Worm (Caenorhabditis elegans) whole organism, L4 larva: Measurements from ENCODE around the gene emb-8.

Experiments used
- F26F4.8 ChIP-seq: fragments of 200-800 bp; sonication (Bioruptor generic); conservative IDR thresholded peaks from 2 replicates; pipeline ENCODE4 v1.3.6; 2022; ENCODE audit warnings: missing genetic modification characterization, missing compliant biosample characterization
- R02D3.7 ChIP-seq: fragments of 150-350 bp; sonication (generic microtip); optimal IDR thresholded peaks from 3 replicates; lab custom pipeline; 2014; ENCODE audit warnings: missing biosample characterization, missing genetic modification characterization
- T20F7.1 ChIP-seq: fragments of 200-800 bp; sonication (Bioruptor generic); optimal IDR thresholded peaks from 2 replicates; lab custom pipeline; 2018; ENCODE audit warnings: mild to moderate bottlenecking, missing genetic modification characterization, missing compliant biosample characterization
- Y5F2A.4 ChIP-seq: fragments of 200-800 bp; sonication (Bioruptor generic); optimal IDR thresholded peaks from 2 replicates; lab custom pipeline; 2018; ENCODE audit warnings: mild to moderate bottlenecking, missing genetic modification characterization, missing compliant biosample characterization
- ZK337.2 ChIP-seq: fragments of 200-800 bp; sonication (Bioruptor generic); IDR thresholded peaks from 2 replicates; pipeline ENCODE4 v1.3.6; 2022; ENCODE audit warnings: missing genetic modification reagents, missing genetic modification characterization, missing compliant biosample characterization
- aly-2 ChIP-seq: sonication (generic microtip); optimal IDR thresholded peaks from 2 replicates; lab custom pipeline; 2018; ENCODE audit warnings: missing biosample characterization, missing genetic modification characterization
- attf-4 ChIP-seq: sonication (generic microtip); optimal IDR thresholded peaks from 3 replicates; lab custom pipeline; 2017; ENCODE audit warnings: missing biosample characterization, missing genetic modification characterization
- ceh-20 ChIP-seq: fragments of 200-800 bp; sonication (Bioruptor generic); IDR thresholded peaks from 2 replicates; pipeline ENCODE4 v1.3.6; 2022; ENCODE audit warnings: missing genetic modification reagents, missing genetic modification characterization, missing compliant biosample characterization
- ctbp-1 ChIP-seq: fragments of 200-800 bp; sonication (Bioruptor generic); IDR thresholded peaks from 2 replicates; pipeline ENCODE4 v1.3.6; 2022; ENCODE audit warnings: missing genetic modification reagents, missing genetic modification characterization, missing compliant biosample characterization
- daf-16 ChIP-seq, 3 experiments: sonication (generic microtip); optimal IDR thresholded peaks; 2 replicates each; lab custom pipeline; 2016 to 2017; ENCODE audit warnings: missing genetic modification characterization in 3 of 3, missing genetic modification reagents in 3 of 3, mild to moderate bottlenecking in 2 of 3, missing compliant biosample characterization in 2 of 3, missing biosample characterization in 1 of 3, moderate library complexity in 1 of 3
- daf-8 ChIP-seq: fragments of 200-800 bp; sonication (Bioruptor generic); IDR thresholded peaks from 2 replicates; pipeline ENCODE4 v1.3.6; 2022; ENCODE audit warnings: missing genetic modification characterization, missing compliant biosample characterization
- dmd-6 ChIP-seq: fragments of 200-800 bp; sonication (Bioruptor generic); IDR thresholded peaks from 2 replicates; pipeline ENCODE4 v1.3.6; 2022; ENCODE audit warnings: missing genetic modification reagents, missing genetic modification characterization, missing compliant biosample characterization
- dmd-8 ChIP-seq: fragments of 200-800 bp; sonication (Bioruptor generic); IDR thresholded peaks from 2 replicates; pipeline ENCODE4 v1.3.6; 2022; ENCODE audit warnings: missing genetic modification characterization, missing compliant biosample characterization
- dpl-1 ChIP-seq: fragments of 150-350 bp; optimal IDR thresholded peaks from 2 replicates; lab custom pipeline; 2014; ENCODE audit warnings: missing biosample characterization, missing genetic modification reagents, missing genetic modification characterization
- duxl-1 ChIP-seq: sonication (generic microtip); optimal IDR thresholded peaks from 2 replicates; lab custom pipeline; 2016; ENCODE audit warnings: mild to moderate bottlenecking, missing genetic modification characterization, moderate library complexity, missing compliant biosample characterization; ENCODE audit not compliant: poor library complexity
- dve-1 ChIP-seq: sonication (generic microtip); optimal IDR thresholded peaks from 2 replicates; lab custom pipeline; 2017; ENCODE audit warnings: antibody characterized with exemption, mild to moderate bottlenecking, missing genetic modification characterization, missing compliant biosample characterization; ENCODE audit not compliant: insufficient read depth
- egl-27 ChIP-seq: sonication (generic microtip); optimal IDR thresholded peaks from 3 replicates; lab custom pipeline; 2017; ENCODE audit warnings: missing biosample characterization, missing genetic modification reagents, missing genetic modification characterization
- hif-1 ChIP-seq, 2 experiments: sonication (generic microtip); optimal IDR thresholded peaks; 2 replicates each; lab custom pipeline; 2016 to 2017; ENCODE audit warnings: missing compliant biosample characterization in 2 of 2, missing genetic modification characterization in 2 of 2, missing genetic modification reagents in 2 of 2, missing genotype in 2 of 2, mild to moderate bottlenecking in 1 of 2
- hlh-11 ChIP-seq: fragments of 200-800 bp; sonication (Bioruptor generic); optimal IDR thresholded peaks from 2 replicates; lab custom pipeline; 2018; ENCODE audit warnings: mild to moderate bottlenecking, missing genetic modification characterization, missing compliant biosample characterization
- lim-7 ChIP-seq: fragments of 200-800 bp; sonication (Bioruptor generic); IDR thresholded peaks from 2 replicates; pipeline ENCODE4 v1.3.6; 2022; ENCODE audit warnings: missing genetic modification characterization, missing compliant biosample characterization
- lsy-2 ChIP-seq, 2 experiments: fragments of 150-350 bp in 1 of 2; sonication (generic microtip) in 1 of 2; optimal IDR thresholded peaks; 2 replicates each; lab custom pipeline; 2014 to 2017; ENCODE audit warnings: missing biosample characterization in 2 of 2, missing genetic modification characterization in 2 of 2
- madf-9 ChIP-seq: fragments of 200-800 bp; sonication (Bioruptor generic); conservative IDR thresholded peaks from 2 replicates; pipeline ENCODE4 v1.3.6; 2022; ENCODE audit warnings: missing genetic modification reagents, missing genetic modification characterization, missing compliant biosample characterization
- mep-1 ChIP-seq: fragments of 150-350 bp; sonication (generic microtip); optimal IDR thresholded peaks from 3 replicates; lab custom pipeline; 2014; ENCODE audit warnings: missing biosample characterization, missing genetic modification characterization
- mes-2 ChIP-seq: sonication (generic microtip); optimal IDR thresholded peaks from 2 replicates; lab custom pipeline; 2016; ENCODE audit warnings: missing genotype, mild to moderate bottlenecking, missing genetic modification characterization, missing compliant biosample characterization; ENCODE audit not compliant: poor library complexity, severe bottlenecking
- mxl-2 ChIP-seq: fragments of 200-800 bp; sonication (Bioruptor generic); conservative IDR thresholded peaks from 2 replicates; pipeline ENCODE4 v1.3.6; 2022; ENCODE audit warnings: missing genetic modification reagents, missing genetic modification characterization, missing compliant biosample characterization
- nhr-10 ChIP-seq: fragments of 150-350 bp; optimal IDR thresholded peaks from 2 replicates; lab custom pipeline; 2014; ENCODE audit warnings: missing biosample characterization, missing genetic modification characterization
- nhr-102 ChIP-seq: sonication (generic microtip); optimal IDR thresholded peaks from 2 replicates; lab custom pipeline; 2016; ENCODE audit warnings: mild to moderate bottlenecking, missing genetic modification characterization, moderate library complexity, missing compliant biosample characterization
- nhr-28 ChIP-seq: fragments of 150-350 bp; optimal IDR thresholded peaks from 2 replicates; lab custom pipeline; 2014; ENCODE audit warnings: missing biosample characterization, missing genetic modification characterization
- nhr-48 ChIP-seq: sonication (generic microtip); optimal IDR thresholded peaks from 2 replicates; lab custom pipeline; 2016; ENCODE audit warnings: mild to moderate bottlenecking, missing genetic modification characterization, missing compliant biosample characterization
- nhr-76 ChIP-seq: fragments of 150-350 bp; optimal IDR thresholded peaks from 2 replicates; lab custom pipeline; 2014; ENCODE audit warnings: missing biosample characterization, missing genetic modification characterization
- nhr-77 ChIP-seq: fragments of 150-350 bp; optimal IDR thresholded peaks from 2 replicates; lab custom pipeline; 2014; ENCODE audit warnings: missing biosample characterization, missing genetic modification characterization
- pha-4 ChIP-seq, 2 experiments: fragments of 150-350 bp in 1 of 2; fragments of 200-800 bp in 1 of 2; sonication (Bioruptor generic) in 1 of 2; IDR thresholded peaks in 1 of 2; optimal IDR thresholded peaks in 1 of 2; 2 replicates each; pipeline versions ENCODE4 v1.3.6 to Lab custom; 2014 to 2022; ENCODE audit warnings: missing genetic modification characterization in 2 of 2, missing genetic modification reagents in 2 of 2, missing biosample characterization in 1 of 2, missing compliant biosample characterization in 1 of 2
- php-3 ChIP-seq: fragments of 200-800 bp; sonication (Bioruptor generic); IDR thresholded peaks from 2 replicates; pipeline ENCODE4 v1.3.6; 2022; ENCODE audit warnings: missing genetic modification reagents, missing genetic modification characterization, missing compliant biosample characterization
- pqm-1 ChIP-seq: sonication (generic microtip); optimal IDR thresholded peaks from 2 replicates; lab custom pipeline; 2017; ENCODE audit warnings: missing biosample characterization, missing genetic modification characterization
- snpc-4 ChIP-seq: fragments of 150-350 bp; optimal IDR thresholded peaks from 2 replicates; lab custom pipeline; 2014; ENCODE audit warnings: missing biosample characterization, missing genetic modification characterization
- spr-3 ChIP-seq: fragments of 200-800 bp; sonication (Bioruptor generic); optimal IDR thresholded peaks from 2 replicates; lab custom pipeline; 2018; ENCODE audit warnings: mild to moderate bottlenecking, missing genetic modification characterization, missing compliant biosample characterization
- unc-62 ChIP-seq, 3 experiments: fragments of 150-350 bp in 1 of 3; sonication (generic microtip); optimal IDR thresholded peaks in 2 of 3; peaks in 1 of 3; 1 replicate in 1 of 3; 2 replicates in 2 of 3; lab custom pipeline; 2014 to 2017; ENCODE audit warnings: missing biosample characterization in 3 of 3, missing genetic modification characterization in 3 of 3, missing genetic modification reagents in 3 of 3, missing genotype in 1 of 3
- zag-1 ChIP-seq: fragments of 150-350 bp; optimal IDR thresholded peaks from 2 replicates; lab custom pipeline; 2014; ENCODE audit warnings: missing biosample characterization, missing genetic modification characterization
- zfp-2 ChIP-seq: sonication (generic microtip); optimal IDR thresholded peaks from 2 replicates; lab custom pipeline; 2016; ENCODE audit warnings: mild to moderate bottlenecking, missing genetic modification characterization, missing compliant biosample characterization
- ztf-7 ChIP-seq: fragments of 150-350 bp; optimal IDR thresholded peaks from 2 replicates; lab custom pipeline; 2014; ENCODE audit warnings: missing biosample characterization, missing genetic modification characterization

The emb-8 gene

DNA sequence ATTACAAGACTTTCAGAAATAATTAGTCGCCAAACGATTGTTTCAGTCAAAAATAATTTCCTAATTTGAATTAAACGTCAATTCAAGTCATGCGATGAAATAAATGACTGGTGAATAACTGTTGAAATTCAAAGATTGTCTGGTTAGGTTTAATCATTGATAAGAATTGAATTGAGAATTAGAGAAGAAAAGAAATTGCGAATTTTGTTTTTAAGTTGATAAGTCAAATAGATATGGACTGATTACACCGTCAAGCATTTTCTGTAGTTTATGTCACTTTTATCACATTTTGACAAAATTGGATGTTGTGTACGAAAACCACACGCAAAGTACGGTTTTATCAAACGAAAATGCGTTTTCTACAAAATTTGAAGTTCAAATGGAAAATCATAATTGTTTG, 1.8 kb upstream of the emb-8 start (continued):
- TF ChIP-seq nhr-77 (tag; lab: Kevin White, UChicago) (peak; percentile 97), egl-27 (tag; lab: Kevin White, UChicago) (no peak), hif-1 (tag; optimal IDR thresholded peaks at IDR 0.05; lab: Kevin White, UChicago) (peak in 1 of 2 experiments; percentile 47), php-3 (GFP tag; lab: Robert Waterston, UW) (peak; percentile 59; the same call in 1 of the 2 replicates), dve-1 (tag; lab: Kevin White, UChicago) (peak; percentile 97), nhr-76 (no peak), madf-9 (GFP tag; lab: Robert Waterston, UW) (no peak), pha-4 (GFP tag; IDR thresholded peaks at IDR 0.05; lab: Robert Waterston, UW) (no peak; the same call in 1 of the 2 replicates), pha-4 (tag; optimal IDR thresholded peaks at IDR 0.05; lab: Kevin White, UChicago) (no peak), nhr-10 (tag; lab: Kevin White, UChicago) (no peak), ceh-20 (no peak), mep-1 (tag; lab: Kevin White, UChicago) (peak; percentile 73), ctbp-1 (GFP tag; lab: Robert Waterston, UW) (no peak), aly-2 (tag; lab: Kevin White, UChicago) (no peak), dpl-1 (GFP tag; lab: Kevin White, UChicago) (peak; percentile 22), daf-8 (no peak), F26F4.8 (no peak), nhr-102 (tag; lab: Kevin White, UChicago) (peak; percentile 79), ztf-7 (tag; lab: Kevin White, UChicago) (peak; percentile 41), zfp-2 (tag; lab: Kevin White, UChicago) (no peak), mxl-2 (GFP tag; lab: Robert Waterston, UW) (no peak), pqm-1 (tag; lab: Kevin White, UChicago) (peak; percentile 82), nhr-48 (peak; percentile 67), snpc-4 (tag; lab: Kevin White, UChicago) (no peak), ZK337.2 (no peak), daf-16 (GFP tag; optimal IDR thresholded peaks at IDR 0.05; lab: Kevin White, UChicago) (peak in 1 of 2 experiments; percentile 26), daf-16 (tag; optimal IDR thresholded peaks at IDR 0.05; lab: Kevin White, UChicago) (peak; percentile 94), nhr-28 (tag; lab: Kevin White, UChicago) (peak; percentile 99)

DNA sequence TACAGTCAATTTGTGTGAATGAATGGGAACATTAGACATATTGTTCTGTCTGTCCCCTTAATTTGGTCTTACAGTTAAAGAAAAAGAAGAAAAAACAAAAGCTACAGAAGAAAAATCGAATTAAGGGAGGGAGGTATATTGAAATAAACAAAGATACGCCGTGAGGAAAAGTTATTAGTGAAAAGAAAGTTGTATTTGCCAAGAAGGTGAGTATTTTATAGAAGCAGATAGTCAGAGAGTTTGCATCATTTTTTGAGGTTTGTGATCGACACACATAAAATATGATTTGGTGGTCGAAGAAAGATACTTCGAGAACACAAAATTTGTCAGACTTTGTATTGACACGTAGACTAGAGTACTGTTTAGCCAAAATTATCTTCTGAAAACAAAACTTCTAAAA, 872 bp upstream of the emb-8 start:
- no peak for TF ChIP-seq hlh-11 (tag; lab: Kevin White, UChicago)
- TF ChIP-seq mep-1 (tag; lab: Kevin White, UChicago), result peak; percentile 8
- no peak for TF ChIP-seq mes-2 (tag; lab: Kevin White, UChicago)
- TF ChIP-seq Y5F2A.4 (GFP tag; lab: Kevin White, UChicago), result no peak
- TF ChIP-seq daf-16 (GFP tag; optimal IDR thresholded peaks at IDR 0.05; lab: Kevin White, UChicago), result no peak
- TF ChIP-seq daf-16 (tag; optimal IDR thresholded peaks at IDR 0.05; lab: Kevin White, UChicago), result peak; percentile 13
- peak; percentile 19 for TF ChIP-seq T20F7.1
- TF ChIP-seq ztf-7 (tag; lab: Kevin White, UChicago), result peak; percentile 4
- 0 out of 2 replicates have a peak, but pooled peaks have one; percentile 34 for TF ChIP-seq lim-7
- TF ChIP-seq dmd-8 (GFP tag; lab: Robert Waterston, UW), result no peak
- peak; percentile 71 for TF ChIP-seq nhr-77 (tag; lab: Kevin White, UChicago)
- TF ChIP-seq R02D3.7 (tag; lab: Kevin White, UChicago), result no peak
- peak; percentile 75 for TF ChIP-seq pqm-1 (tag; lab: Kevin White, UChicago)
- TF ChIP-seq attf-4, result no peak
- TF ChIP-seq dve-1 (tag; lab: Kevin White, UChicago), result peak; percentile 60
- no peak for TF ChIP-seq spr-3
- TF ChIP-seq unc-62 (GFP tag; optimal IDR thresholded peaks at IDR 0.05 in 1 of 2; lab: Kevin White, UChicago), result peak in 1 of 2 experiments; percentile 38
- no peak for TF ChIP-seq unc-62 (tag; optimal IDR thresholded peaks at IDR 0.05; lab: Kevin White, UChicago)
- TF ChIP-seq dmd-6, result peak; percentile 34; the same call in 1 of the 2 replicates
- peak in 1 of 2 experiments; percentile 28 for TF ChIP-seq lsy-2 (tag; optimal IDR thresholded peaks at IDR 0.05; lab: Kevin White, UChicago)
- TF ChIP-seq hif-1 (tag; optimal IDR thresholded peaks at IDR 0.05; lab: Kevin White, UChicago), result peak in 1 of 2 experiments; percentile 44
- TF ChIP-seq zag-1 (tag; lab: Kevin White, UChicago), result no peak
- TF ChIP-seq duxl-1, result no peak
- peak; percentile 96 for TF ChIP-seq nhr-28 (tag; lab: Kevin White, UChicago)
